Worm (Caenorhabditis elegans): Measurements from ENCODE around the gene pdzd-8.

DNA sequence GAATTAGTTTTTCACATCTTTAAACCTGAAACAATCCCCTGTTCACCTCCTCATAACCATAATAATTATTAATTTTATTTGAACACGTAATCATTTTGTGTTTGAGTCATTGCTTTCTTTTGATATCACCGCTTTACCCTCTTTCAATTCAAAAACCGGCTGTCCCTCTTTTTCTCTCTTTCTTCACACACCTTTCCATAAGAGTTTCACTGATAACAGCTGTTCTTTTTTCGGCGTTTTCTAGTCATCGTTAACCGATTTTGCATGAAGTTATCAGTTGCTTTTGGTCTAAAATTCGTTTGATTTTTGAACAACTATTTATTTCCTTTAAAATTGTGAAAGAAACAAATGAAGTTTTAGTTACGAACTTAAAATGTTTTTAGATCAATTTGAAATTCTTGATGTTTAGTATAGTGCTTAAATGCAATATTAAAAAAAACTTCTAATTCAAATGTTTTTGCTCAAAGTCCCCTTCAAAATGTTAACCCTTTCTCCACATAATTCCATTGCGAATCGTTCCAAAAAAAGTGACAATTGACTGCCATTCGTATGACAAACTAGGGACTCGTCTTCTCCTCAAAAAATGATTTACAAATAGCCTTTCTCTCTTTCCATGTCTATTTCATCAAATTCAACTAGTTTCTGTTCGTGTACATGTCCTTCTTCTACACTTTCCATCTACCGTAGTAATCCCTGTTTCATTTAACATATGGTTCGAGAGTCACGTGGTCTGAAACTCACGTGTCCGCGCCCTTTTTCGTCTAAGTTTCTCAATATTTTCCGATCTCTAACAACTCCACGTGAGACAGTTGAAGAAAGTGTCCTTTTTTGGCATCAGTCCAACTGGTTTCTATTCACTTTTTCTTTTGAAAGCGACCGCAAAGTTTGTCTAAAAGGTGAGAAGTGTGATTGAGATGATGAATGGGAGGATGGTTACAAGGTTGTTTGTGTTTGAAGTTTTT, 26.0 kb upstream of the pdzd-8 start:
- TF ChIP-seq klf-2 (GFP tag; conservative IDR thresholded peaks at IDR 0.05) (no peak), med-1 (GFP tag; optimal IDR thresholded peaks at IDR 0.05; ENCODE audit: insufficient read depth) (no peak)
